Fruit fly (Drosophila melanogaster): ENCODE measurements around the gene CG13398.

Gene CG13398

DNA sequence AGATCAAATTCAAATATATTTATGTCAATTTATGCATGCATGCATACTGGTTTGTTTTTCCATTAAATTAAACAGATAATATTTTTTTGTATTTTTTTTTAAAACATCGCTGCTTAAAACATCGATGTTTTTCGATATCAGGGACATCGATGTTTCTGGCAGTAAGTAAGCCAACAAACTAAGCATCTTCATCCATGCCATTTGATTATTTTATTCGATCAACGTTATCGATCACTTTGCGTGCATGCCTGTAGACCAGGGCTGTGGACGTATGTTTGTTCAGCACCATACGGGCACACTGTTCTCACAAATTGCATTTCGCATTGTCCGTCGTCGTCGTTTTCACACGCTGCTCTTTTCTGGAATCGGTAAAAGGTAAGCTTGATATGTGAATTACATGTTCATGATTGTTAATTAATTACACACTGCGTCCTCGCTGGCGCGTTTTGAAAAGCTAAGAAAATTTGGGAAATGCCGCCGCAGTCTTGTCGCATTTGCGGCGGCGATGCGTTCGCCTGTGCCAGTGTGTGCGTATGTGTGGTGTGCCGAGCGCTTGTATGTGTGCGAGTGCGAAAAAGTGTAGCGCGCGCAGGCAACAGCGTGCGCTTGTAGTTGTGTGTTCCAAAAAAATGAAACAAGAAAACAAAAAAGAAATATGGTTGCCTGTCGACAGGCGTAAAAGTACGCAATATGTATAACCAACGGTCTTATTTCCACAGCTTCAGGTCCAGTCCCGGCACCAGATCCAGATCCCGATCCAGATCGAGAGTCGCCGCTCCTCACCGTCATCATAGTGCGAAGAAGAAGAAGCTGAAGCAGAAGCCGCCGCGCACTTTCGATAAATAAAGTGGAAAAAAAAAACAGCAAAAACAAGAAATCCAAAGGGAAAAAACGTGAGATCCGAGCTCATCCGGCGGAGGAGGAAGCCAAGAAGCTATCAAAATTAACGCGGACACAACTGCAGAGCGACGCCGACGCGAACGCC, 11.5 kb downstream of the CG13398 start, which contains the start of gene emb (continued):
- no peak for TF ChIP-seq tio (GFP tag; optimal IDR thresholded peaks at IDR 0.05)
- peak; percentile 24 for TF ChIP-seq CG3163 (GFP tag; optimal IDR thresholded peaks at IDR 0.05)
- TF ChIP-seq Adf1 (GFP tag; IDR thresholded peaks at IDR 0.05) = peak; percentile 42; the same call in 1 of the 2 replicates
- TF ChIP-seq chif (GFP tag; optimal IDR thresholded peaks at IDR 0.05) = peak; percentile 47 to 52
- TF ChIP-seq dan (GFP tag; IDR thresholded peaks at IDR 0.05) = no peak
- TF ChIP-seq CG10462 (GFP tag; optimal IDR thresholded peaks at IDR 0.05) = no peak
- TF ChIP-seq CG6791 (GFP tag; IDR thresholded peaks at IDR 0.05; ENCODE audit: partially characterized antibody) = peak; percentile 99
- peak; percentile 49 for TF ChIP-seq grau (tag; optimal IDR thresholded peaks at IDR 0.05)
- TF ChIP-seq bcd (GFP tag; optimal IDR thresholded peaks at IDR 0.05) = peak; percentile 68
- TF ChIP-seq CG3065 (GFP tag; optimal IDR thresholded peaks at IDR 0.05) = no peak
- peak; percentile 66; the same call in 2 of the 3 replicates for TF ChIP-seq CG17361 (GFP tag; IDR thresholded peaks at IDR 0.05)
- no peak for TF ChIP-seq CG15073 (GFP tag; optimal IDR thresholded peaks at IDR 0.05)
- no peak for TF ChIP-seq Mrtf (GFP tag; IDR thresholded peaks at IDR 0.05)
- TF ChIP-seq CG17912 (GFP tag; optimal IDR thresholded peaks at IDR 0.05) = no peak
- no peak for TF ChIP-seq gsb (GFP tag; IDR thresholded peaks at IDR 0.05)
- 0 out of 2 replicates have a peak, but pooled peaks have one; percentile 17 for TF ChIP-seq ranshi (GFP tag; IDR thresholded peaks at IDR 0.05)
- TF ChIP-seq CG13624 (GFP tag; optimal IDR thresholded peaks at IDR 0.05) = peak; percentile 42
- TF ChIP-seq tna (GFP tag; IDR thresholded peaks at IDR 0.05; ENCODE audit: partially characterized antibody) = peak; percentile 99
- peak; percentile 57 for TF ChIP-seq CG7987 (GFP tag; optimal IDR thresholded peaks at IDR 0.05)
- peak; percentile 99 for TF ChIP-seq cg (GFP tag; optimal IDR thresholded peaks at IDR 0.05)
- peak; percentile 43 for TF ChIP-seq CG4854 (GFP tag; optimal IDR thresholded peaks at IDR 0.05)
- TF ChIP-seq CG7928 (GFP tag; optimal IDR thresholded peaks at IDR 0.05) = peak; percentile 93
- TF ChIP-seq CG14441 (GFP tag; IDR thresholded peaks at IDR 0.05) = peak; percentile 30; the same call in 1 of the 2 replicates
- no peak for TF ChIP-seq CG10321 (GFP tag; IDR thresholded peaks at IDR 0.05)
- TF ChIP-seq jigr1 (GFP tag; IDR thresholded peaks at IDR 0.05) = peak; percentile 57; the same call in 1 of the 3 replicates
- TF ChIP-seq Hr78 (GFP tag; optimal IDR thresholded peaks at IDR 0.05) = no peak
- TF ChIP-seq slbo (GFP tag; IDR thresholded peaks at IDR 0.05) = peak; percentile 55
- TF ChIP-seq CG2202 (tag; optimal IDR thresholded peaks at IDR 0.05) = peak; percentile 11
- peak; percentile 66 for TF ChIP-seq HmgZ (tag; optimal IDR thresholded peaks at IDR 0.05)
- no peak for TF ChIP-seq Nf-YA (GFP tag; IDR thresholded peaks at IDR 0.05)
- peak; percentile 87 for TF ChIP-seq unc-4 (GFP tag; IDR thresholded peaks at IDR 0.05; ENCODE audit: partially characterized antibody)
- no peak for TF ChIP-seq CG18011 (GFP tag; optimal IDR thresholded peaks at IDR 0.05)
- TF ChIP-seq NC2α (GFP tag; optimal IDR thresholded peaks at IDR 0.05) = no peak
- peak; percentile 62 for TF ChIP-seq CG9932 (GFP tag; IDR thresholded peaks at IDR 0.05)
- no peak for TF ChIP-seq CG1832 (GFP tag; optimal IDR thresholded peaks at IDR 0.05)
- TF ChIP-seq CG32767 (GFP tag; IDR thresholded peaks at IDR 0.05) = no peak
- TF ChIP-seq trem (tag; optimal IDR thresholded peaks at IDR 0.05) = peak; percentile 68
- no peak for TF ChIP-seq CG8944 (GFP tag; optimal IDR thresholded peaks at IDR 0.05)
- TF ChIP-seq CG12299 (tag; optimal IDR thresholded peaks at IDR 0.05) = no peak
- TF ChIP-seq Eip74EF (GFP tag; optimal IDR thresholded peaks at IDR 0.05) = no peak
- TF ChIP-seq tup (GFP tag; optimal IDR thresholded peaks at IDR 0.05) = no peak
- TF ChIP-seq CG14050 (GFP tag; IDR thresholded peaks at IDR 0.05) = no peak
- TF ChIP-seq oc (tag; optimal IDR thresholded peaks at IDR 0.05) = no peak
- peak; percentile 14 for TF ChIP-seq Bteb2 (GFP tag; optimal IDR thresholded peaks at IDR 0.05)
- no peak for TF ChIP-seq pita (GFP tag; optimal IDR thresholded peaks at IDR 0.05)
- peak; percentile 96 for TF ChIP-seq Opbp (GFP tag; IDR thresholded peaks at IDR 0.05; ENCODE audit: partially characterized antibody)
- TF ChIP-seq gro (GFP tag; optimal IDR thresholded peaks at IDR 0.05) = no peak
- peak; percentile 4 for TF ChIP-seq p53 (GFP tag; optimal IDR thresholded peaks at IDR 0.05)

All from whole organism, embryonic.